Worm (Caenorhabditis elegans): ENCODE data around the gene snb-1.

DNA sequence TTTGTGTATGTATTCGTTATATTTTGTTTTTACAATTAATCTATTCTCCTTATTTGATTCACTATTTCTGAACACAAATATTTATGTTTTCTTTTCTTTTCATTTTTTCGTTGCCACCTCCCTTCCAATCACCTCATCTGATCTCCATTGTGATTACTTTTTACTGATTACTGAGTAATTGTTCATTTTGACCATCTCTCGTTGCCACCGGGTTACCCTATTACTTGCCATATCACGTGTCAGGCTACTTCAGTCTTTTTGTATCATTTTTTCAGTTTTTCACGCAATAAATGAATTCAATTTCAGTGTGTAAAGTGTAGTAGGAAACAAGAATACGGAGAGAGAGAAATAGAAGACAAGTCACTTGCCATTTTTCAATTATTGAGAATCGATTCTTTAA is 4.2 kb downstream of the snb-1 start, which contains the start of gene T10H9.8:
- TF ChIP-seq tab-1 (GFP tag; IDR thresholded peaks at IDR 0.05) = no peak
- no peak for TF ChIP-seq med-1 (GFP tag; optimal IDR thresholded peaks at IDR 0.05; ENCODE audit: insufficient read depth)
- no peak for TF ChIP-seq ztf-29 (GFP tag; IDR thresholded peaks at IDR 0.05)
- TF ChIP-seq cog-1 (tag; optimal IDR thresholded peaks at IDR 0.05) = no peak
